Worm (Caenorhabditis elegans) whole organism, L3 larva: Measurements from ENCODE around the gene ugt-64.

ENCODE experiments used
- ceh-82 ChIP-seq: fragments of 150-350 bp; optimal IDR thresholded peaks from 2 replicates; lab custom pipeline; 2014; ENCODE audit warnings: missing biosample characterization, missing genetic modification characterization
- elt-2 ChIP-seq: sonication (generic microtip); optimal IDR thresholded peaks from 2 replicates; lab custom pipeline; 2016; ENCODE audit warnings: missing genetic modification reagents, mild to moderate bottlenecking, missing genetic modification characterization, missing compliant biosample characterization
- lin-15B ChIP-seq: fragments of 150-350 bp; optimal IDR thresholded peaks from 2 replicates; lab custom pipeline; 2014; ENCODE audit warnings: missing biosample characterization, missing genetic modification characterization
- nhr-11 ChIP-seq: fragments of 150-350 bp; optimal IDR thresholded peaks from 2 replicates; lab custom pipeline; 2014; ENCODE audit warnings: missing biosample characterization, missing genetic modification characterization
- nhr-237 ChIP-seq: fragments of 150-350 bp; optimal IDR thresholded peaks from 2 replicates; lab custom pipeline; 2014; ENCODE audit warnings: missing biosample characterization, missing genetic modification characterization

ce11 chrV:3505745-3506144 lies 407 bp downstream of the ugt-64 start:
- no peak for TF ChIP-seq ceh-82 (tag; lab: Kevin White, UChicago)
- TF ChIP-seq lin-15B (tag; lab: Kevin White, UChicago), result no peak
- peak; percentile 98 for TF ChIP-seq elt-2 (tag; lab: Kevin White, UChicago)
- no peak for TF ChIP-seq nhr-237 (tag; lab: Kevin White, UChicago)
- no peak for TF ChIP-seq nhr-11 (tag; lab: Kevin White, UChicago)
